Worm (Caenorhabditis elegans) whole organism, L4/young adult: ENCODE measurements around the gene C03A3.9.

Experiments
- W03F9.2 ChIP-seq: fragments of 150-350 bp; optimal IDR thresholded peaks from 2 replicates; lab custom pipeline; 2014; ENCODE audit warnings: missing biosample characterization, missing genetic modification characterization
- dao-5 ChIP-seq: sonication (generic microtip); optimal IDR thresholded peaks from 2 replicates; lab custom pipeline; 2016; ENCODE audit warnings: missing genotype, missing genetic modification characterization, moderate library complexity, missing compliant biosample characterization
- him-1 ChIP-seq: sonication (generic microtip); optimal IDR thresholded peaks from 2 replicates; lab custom pipeline; 2016; ENCODE audit warnings: missing genotype, missing genetic modification reagents, missing genetic modification characterization, missing compliant biosample characterization

- TF ChIP-seq dao-5 (tag; lab: Kevin White, UChicago) (no peak), him-1 (tag; lab: Kevin White, UChicago) (no peak), W03F9.2 (no peak)
Measured at ce11 chrX:11245056-11245455, 21.8 kb upstream of the C03A3.9 start.
